Fruit fly (Drosophila melanogaster) whole organism, prepupa: ENCODE data around the gene del.

Experiments used
- Blimp-1 ChIP-seq: fragments of 200-800 bp; sonication (Bioruptor generic); optimal IDR thresholded peaks from 3 replicates; lab custom pipeline; 2017; ENCODE audit warnings: missing biosample characterization, missing genetic modification characterization, mild to moderate bottlenecking, moderate library complexity, missing genetic modification reagents
- CG10631 ChIP-seq: fragments of 200-800 bp; sonication (Bioruptor generic); optimal IDR thresholded peaks from 2 replicates; lab custom pipeline; 2016; ENCODE audit warnings: missing biosample characterization, missing genetic modification characterization
- CG10669 ChIP-seq: fragments of 200-800 bp; sonication (Bioruptor generic); optimal IDR thresholded peaks from 3 replicates; lab custom pipeline; 2018; ENCODE audit warnings: missing biosample characterization, mild to moderate bottlenecking, missing genetic modification characterization, moderate library complexity
- CG11762 ChIP-seq: fragments of 200-800 bp; sonication (Bioruptor generic); optimal IDR thresholded peaks from 3 replicates; lab custom pipeline; 2016; ENCODE audit warnings: missing biosample characterization, missing genetic modification characterization; ENCODE audit not compliant: insufficient read depth
- CG11902 ChIP-seq: fragments of 200-800 bp; sonication (Bioruptor generic); optimal IDR thresholded peaks from 3 replicates; lab custom pipeline; 2016; ENCODE audit warnings: missing biosample characterization, missing genetic modification characterization
- CG15336 ChIP-seq: fragments of 200-800 bp; sonication (Bioruptor generic); IDR thresholded peaks from 2 replicates; pipeline ENCODE4 v1.3.6; 2022; ENCODE audit warnings: missing biosample characterization, missing genetic modification characterization
- CG1621 ChIP-seq: fragments of 200-800 bp; sonication (Bioruptor generic); optimal IDR thresholded peaks from 3 replicates; lab custom pipeline; 2018; ENCODE audit warnings: missing biosample characterization, mild to moderate bottlenecking, missing genetic modification characterization
- CG16779 ChIP-seq: fragments of 200-800 bp; sonication (Bioruptor generic); optimal IDR thresholded peaks from 3 replicates; lab custom pipeline; 2017; ENCODE audit warnings: missing biosample characterization, mild to moderate bottlenecking, missing genetic modification characterization
- CG3032 ChIP-seq: fragments of 200-800 bp; optimal IDR thresholded peaks from 2 replicates; lab custom pipeline; 2019; ENCODE audit warnings: missing biosample characterization, mild to moderate bottlenecking, missing genetic modification characterization, moderate library complexity
- CG31627 ChIP-seq: fragments of 200-800 bp; sonication (Bioruptor generic); optimal IDR thresholded peaks from 3 replicates; lab custom pipeline; 2016; ENCODE audit warnings: missing biosample characterization, missing genetic modification characterization
- CG32006 ChIP-seq: fragments of 200-800 bp; sonication (Bioruptor generic); optimal IDR thresholded peaks from 3 replicates; lab custom pipeline; 2017; ENCODE audit warnings: missing biosample characterization, mild to moderate bottlenecking, missing genetic modification characterization
- CG3919 ChIP-seq: fragments of 200-800 bp; sonication (Bioruptor generic); optimal IDR thresholded peaks from 3 replicates; lab custom pipeline; 2016; ENCODE audit warnings: missing biosample characterization, missing genetic modification characterization
- CG6163 ChIP-seq: fragments of 200-800 bp; sonication (Bioruptor generic); IDR thresholded peaks from 3 replicates; pipeline ENCODE4 v1.3.6; 2022; ENCODE audit warnings: missing biosample characterization, missing genetic modification characterization
- CG6276 ChIP-seq: fragments of 200-800 bp; sonication (Bioruptor generic); optimal IDR thresholded peaks from 2 replicates; lab custom pipeline; 2017; ENCODE audit warnings: missing biosample characterization, mild to moderate bottlenecking, missing genetic modification characterization
- CG6792 ChIP-seq: fragments of 200-800 bp; sonication (Bioruptor generic); optimal IDR thresholded peaks from 3 replicates; lab custom pipeline; 2016; ENCODE audit warnings: missing biosample characterization, missing genetic modification characterization
- CG6808 ChIP-seq: fragments of 200-800 bp; sonication (Bioruptor generic); optimal IDR thresholded peaks from 3 replicates; lab custom pipeline; 2017; ENCODE audit warnings: missing biosample characterization, missing genetic modification characterization, mild to moderate bottlenecking, moderate library complexity, missing genetic modification reagents
- CG6854 ChIP-seq: fragments of 200-800 bp; sonication (Bioruptor generic); optimal IDR thresholded peaks from 2 replicates; lab custom pipeline; 2017; ENCODE audit warnings: missing biosample characterization, mild to moderate bottlenecking, missing genetic modification characterization
- CG7368 ChIP-seq: fragments of 200-800 bp; sonication (Bioruptor generic); optimal IDR thresholded peaks from 3 replicates; lab custom pipeline; 2016; ENCODE audit warnings: missing biosample characterization, missing genetic modification characterization
- CG8119 ChIP-seq: fragments of 200-800 bp; sonication (Bioruptor generic); IDR thresholded peaks from 3 replicates; pipeline ENCODE4 v1.3.6; 2022; ENCODE audit warnings: missing biosample characterization, missing genetic modification characterization
- CG8319 ChIP-seq: fragments of 200-800 bp; sonication (Bioruptor generic); optimal IDR thresholded peaks from 3 replicates; lab custom pipeline; 2016; ENCODE audit warnings: missing biosample characterization, missing genetic modification characterization
- CG9139 ChIP-seq: fragments of 200-800 bp; sonication (Bioruptor generic); optimal IDR thresholded peaks from 3 replicates; lab custom pipeline; 2017; ENCODE audit warnings: missing biosample characterization, mild to moderate bottlenecking, missing genetic modification characterization
- Eip75B ChIP-seq: fragments of 200-800 bp; sonication (Bioruptor generic); optimal IDR thresholded peaks from 3 replicates; lab custom pipeline; 2016; ENCODE audit warnings: missing biosample characterization, missing genetic modification characterization
- Ets21C ChIP-seq: fragments of 200-800 bp; sonication (Bioruptor generic); optimal IDR thresholded peaks from 3 replicates; lab custom pipeline; 2016; ENCODE audit warnings: missing biosample characterization, missing genetic modification characterization
- Gug ChIP-seq: fragments of 200-800 bp; sonication (Bioruptor generic); IDR thresholded peaks from 2 replicates; pipeline ENCODE4 v1.3.6; 2022; ENCODE audit warnings: missing biosample characterization, missing genetic modification characterization
- Hr38 ChIP-seq: sonication (Bioruptor generic); optimal IDR thresholded peaks from 2 replicates; lab custom pipeline; 2016; ENCODE audit warnings: missing biosample characterization, missing genetic modification characterization
- Hr4 ChIP-seq: fragments of 200-800 bp; sonication (Bioruptor generic); optimal IDR thresholded peaks from 3 replicates; lab custom pipeline; 2016; ENCODE audit warnings: missing biosample characterization, missing genetic modification characterization
- OdsH ChIP-seq: fragments of 200-800 bp; sonication (Bioruptor generic); optimal IDR thresholded peaks from 3 replicates; lab custom pipeline; 2016; ENCODE audit warnings: missing biosample characterization, missing genetic modification characterization
- Sox102F ChIP-seq: fragments of 200-800 bp; sonication (Bioruptor generic); optimal IDR thresholded peaks from 2 replicates; lab custom pipeline; 2016; ENCODE audit warnings: missing biosample characterization, mild to moderate bottlenecking, missing genetic modification characterization
- Sox14 ChIP-seq: fragments of 200-800 bp; sonication (Bioruptor generic); optimal IDR thresholded peaks from 3 replicates; lab custom pipeline; 2016; ENCODE audit warnings: missing biosample characterization, missing genetic modification characterization
- Sox15 ChIP-seq: fragments of 200-800 bp; sonication (Bioruptor generic); optimal IDR thresholded peaks from 3 replicates; lab custom pipeline; 2016; ENCODE audit warnings: missing biosample characterization, missing genetic modification characterization
- achi ChIP-seq: fragments of 200-800 bp; sonication (Bioruptor generic); optimal IDR thresholded peaks from 3 replicates; lab custom pipeline; 2016; ENCODE audit warnings: missing biosample characterization, missing genetic modification characterization
- acj6 ChIP-seq: fragments of 200-800 bp; sonication (Bioruptor generic); optimal IDR thresholded peaks from 3 replicates; lab custom pipeline; 2016; ENCODE audit warnings: missing biosample characterization, missing genetic modification characterization
- cyc ChIP-seq: fragments of 200-800 bp; sonication (Bioruptor generic); optimal IDR thresholded peaks from 3 replicates; lab custom pipeline; 2016; ENCODE audit warnings: missing biosample characterization, missing genetic modification characterization
- dac ChIP-seq: fragments of 200-800 bp; sonication (Bioruptor generic); optimal IDR thresholded peaks from 2 replicates; lab custom pipeline; 2017; ENCODE audit warnings: missing biosample characterization, mild to moderate bottlenecking, missing genetic modification characterization
- eg ChIP-seq: fragments of 200-800 bp; sonication (Bioruptor generic); IDR thresholded peaks from 3 replicates; pipeline ENCODE4 v1.3.6; 2022; ENCODE audit warnings: missing biosample characterization, missing genetic modification characterization
- esn ChIP-seq: fragments of 200-800 bp; sonication (Bioruptor generic); optimal IDR thresholded peaks from 2 replicates; lab custom pipeline; 2016; ENCODE audit warnings: missing biosample characterization, mild to moderate bottlenecking, missing genetic modification characterization, moderate library complexity
- fd85E ChIP-seq: fragments of 200-800 bp; sonication (Bioruptor generic); optimal IDR thresholded peaks from 3 replicates; lab custom pipeline; 2016; ENCODE audit warnings: missing biosample characterization, missing genetic modification characterization
- fkh ChIP-seq: fragments of 200-800 bp; sonication (Bioruptor generic); optimal IDR thresholded peaks from 3 replicates; lab custom pipeline; 2017; ENCODE audit warnings: missing biosample characterization, mild to moderate bottlenecking, missing genetic modification characterization, moderate library complexity
- lz ChIP-seq: fragments of 200-800 bp; sonication (Bioruptor generic); optimal IDR thresholded peaks from 3 replicates; lab custom pipeline; 2016; ENCODE audit warnings: missing biosample characterization, missing genetic modification characterization
- net ChIP-seq: fragments of 200-800 bp; sonication (Bioruptor generic); optimal IDR thresholded peaks from 3 replicates; lab custom pipeline; 2016; ENCODE audit warnings: missing biosample characterization, missing genetic modification characterization
- pdm3 ChIP-seq: fragments of 200-800 bp; sonication (Bioruptor generic); optimal IDR thresholded peaks from 3 replicates; lab custom pipeline; 2016; ENCODE audit warnings: missing biosample characterization, missing genetic modification characterization
- salr ChIP-seq, 2 experiments: fragments of 200-800 bp; sonication (Bioruptor generic); optimal IDR thresholded peaks; 3 replicates each; lab custom pipeline; 2016 to 2018; ENCODE audit warnings: missing biosample characterization in 2 of 2, missing genetic modification characterization in 2 of 2, mild to moderate bottlenecking in 1 of 2
- spab ChIP-seq: fragments of 200-800 bp; sonication (Bioruptor generic); optimal IDR thresholded peaks from 2 replicates; lab custom pipeline; 2017; ENCODE audit warnings: missing biosample characterization, mild to moderate bottlenecking, missing genetic modification characterization, missing genetic modification reagents
- ss ChIP-seq, 2 experiments: fragments of 200-800 bp; sonication (Bioruptor generic); optimal IDR thresholded peaks; 2 replicates in 1 of 2; 3 replicates in 1 of 2; lab custom pipeline; 2017 to 2018; ENCODE audit warnings: mild to moderate bottlenecking in 2 of 2, missing biosample characterization in 2 of 2, missing genetic modification characterization in 2 of 2, moderate library complexity in 1 of 2
- svp ChIP-seq: fragments of 200-800 bp; sonication (Bioruptor generic); peaks from one replicate; lab custom pipeline; 2016; ENCODE audit warnings: missing biosample characterization, missing genetic modification characterization
- topi ChIP-seq: fragments of 200-800 bp; sonication (Bioruptor generic); optimal IDR thresholded peaks from 3 replicates; lab custom pipeline; 2016; ENCODE audit warnings: missing biosample characterization, missing genetic modification characterization
- vri ChIP-seq: fragments of 200-800 bp; sonication (Bioruptor generic); optimal IDR thresholded peaks from 3 replicates; lab custom pipeline; 2016; ENCODE audit warnings: missing biosample characterization, mild to moderate bottlenecking, missing genetic modification characterization

del gene

dm6 chr2L:21158554-21158953 lies 10.2 kb upstream of the del start, which contains the start of the genes Coq3 and Pld3 (continued):
- TF ChIP-seq Hr38 (GFP tag; lab: Kevin White, UChicago) (peak; percentile 52), eg (GFP tag; lab: Robert Waterston, UW) (peak; percentile 95), net (peak; percentile 95), Sox15 (GFP tag; lab: Kevin White, UChicago) (peak; percentile 84), CG11902 (peak; percentile 85), CG6854 (peak; percentile 87), CG3919 (GFP tag; lab: Kevin White, UChicago) (peak; percentile 96), ss (GFP tag; optimal IDR thresholded peaks at IDR 0.05; lab: Kevin White, UChicago) (peak; percentile 78 to 89), CG7368 (GFP tag; lab: Kevin White, UChicago) (peak; percentile 93), CG32006 (GFP tag; lab: Kevin White, UChicago) (peak; percentile 92), CG3032 (peak; percentile 93)

- TF ChIP-seq esn (GFP tag; lab: Kevin White, UChicago) (peak; percentile 46), CG31627 (GFP tag; lab: Kevin White, UChicago) (peak; percentile 34), CG8119 (GFP tag; lab: Robert Waterston, UW) (no peak), pdm3 (GFP tag; lab: Kevin White, UChicago) (peak; percentile 22), spab (GFP tag; lab: Kevin White, UChicago) (no peak), CG1621 (tag; lab: Kevin White, UChicago) (no peak), lz (GFP tag; lab: Kevin White, UChicago) (peak; percentile 19), net (no peak), Ets21C (GFP tag; lab: Kevin White, UChicago) (no peak), CG6792 (no peak), acj6 (GFP tag; lab: Kevin White, UChicago) (no peak), cyc (GFP tag; lab: Kevin White, UChicago) (peak; percentile 17), CG32006 (GFP tag; lab: Kevin White, UChicago) (no peak), eg (GFP tag; lab: Robert Waterston, UW) (no peak), Sox15 (GFP tag; lab: Kevin White, UChicago) (no peak), OdsH (no peak), Sox14 (GFP tag; lab: Kevin White, UChicago) (no peak), fd85E (GFP tag; lab: Kevin White, UChicago) (no peak), CG6276 (GFP tag; lab: Kevin White, UChicago) (no peak), CG6163 (peak; percentile 43; the same call in 1 of the 3 replicates), CG11902 (no peak), Blimp-1 (GFP tag; lab: Kevin White, UChicago) (no peak), CG3919 (GFP tag; lab: Kevin White, UChicago) (peak; percentile 5), CG16779 (tag; lab: Kevin White, UChicago) (no peak), salr (GFP tag; optimal IDR thresholded peaks at IDR 0.05; lab: Kevin White, UChicago) (no peak), fkh (GFP tag; lab: Kevin White, UChicago) (peak; percentile 78), CG6808 (GFP tag; lab: Kevin White, UChicago) (no peak), svp (GFP tag; lab: Kevin White, UChicago) (no peak), achi (GFP tag; lab: Kevin White, UChicago) (peak; percentile 25), CG15336 (GFP tag; lab: Robert Waterston, UW) (no peak), CG8319 (GFP tag; lab: Kevin White, UChicago) (no peak), Eip75B (GFP tag; lab: Kevin White, UChicago) (no peak), Sox102F (GFP tag; lab: Kevin White, UChicago) (no peak), CG10669 (no peak), CG6854 (no peak), Hr38 (GFP tag; lab: Kevin White, UChicago) (no peak), topi (GFP tag; lab: Kevin White, UChicago) (peak; percentile 9), CG7368 (GFP tag; lab: Kevin White, UChicago) (peak; percentile 2), vri (GFP tag; lab: Kevin White, UChicago) (no peak), CG11762 (GFP tag; lab: Kevin White, UChicago) (no peak), CG9139 (GFP tag; lab: Kevin White, UChicago) (no peak), CG10631 (GFP tag; lab: Kevin White, UChicago) (peak; percentile 41), Hr4 (GFP tag; lab: Kevin White, UChicago) (peak; percentile 32), dac (GFP tag; lab: Kevin White, UChicago) (no peak), Gug (GFP tag; lab: Robert Waterston, UW) (no peak)
Observed at dm6 chr2L:21156156-21157040, 8.1 kb upstream of the del start, which contains the start of the genes Mpp6 and E2f2. Gene Mpp6 (plus strand): TSS chr2L:21156288. Gene E2f2 (minus strand): TSS chr2L:21156749.
